Fruit fly (Drosophila melanogaster): Measurements from ENCODE around the gene CG14071.

- TF ChIP-seq CTCF (optimal IDR thresholded peaks at IDR 0.05) = no peak
- TF ChIP-seq CG8478 (optimal IDR thresholded peaks at IDR 0.05) = no peak
Measured at dm6 chr2L:10858064-10859047, 30.4 kb downstream of the CG14071 start, which contains the start of the genes aurB and Stam.

Data from S2 (cell line).